Fruit fly (Drosophila melanogaster) whole organism, embryonic: ENCODE data around the gene CG4645.

Experiments
- Atf-2 ChIP-seq: fragments of 200-800 bp; sonication (Bioruptor generic); optimal IDR thresholded peaks from 2 replicates; lab custom pipeline; 2016; ENCODE audit warnings: missing biosample characterization, missing genetic modification characterization
- B-H1 ChIP-seq: fragments of 200-800 bp; sonication (Bioruptor generic); IDR thresholded peaks from 3 replicates; pipeline ENCODE4 v1.3.6; 2022; ENCODE audit warnings: missing biosample characterization, missing genetic modification characterization
- BtbVII ChIP-seq: fragments of 200-800 bp; sonication (Bioruptor generic); optimal IDR thresholded peaks from 3 replicates; lab custom pipeline; 2017; ENCODE audit warnings: missing biosample characterization, mild to moderate bottlenecking, missing genetic modification characterization
- CG10565 ChIP-seq: fragments of 200-800 bp; sonication (Bioruptor generic); optimal IDR thresholded peaks from 3 replicates; lab custom pipeline; 2016; ENCODE audit warnings: missing biosample characterization, mild to moderate bottlenecking, missing genetic modification characterization
- CG10654 ChIP-seq: fragments of 200-800 bp; sonication (Bioruptor generic); optimal IDR thresholded peaks from 2 replicates; lab custom pipeline; 2016; ENCODE audit warnings: missing biosample characterization, missing genetic modification characterization
- CG11093 ChIP-seq: fragments of 200-800 bp; sonication (Bioruptor generic); IDR thresholded peaks from 3 replicates; pipeline ENCODE4 v1.3.6; 2022; ENCODE audit warnings: missing biosample characterization, missing genetic modification characterization
- CG11695 ChIP-seq: fragments of 200-800 bp; sonication (Bioruptor generic); IDR thresholded peaks from 3 replicates; pipeline ENCODE4 v1.3.6; 2022; ENCODE audit warnings: missing biosample characterization, missing genetic modification characterization
- CG12104 ChIP-seq: fragments of 200-800 bp; sonication (Bioruptor generic); optimal IDR thresholded peaks from 3 replicates; lab custom pipeline; 2016; ENCODE audit warnings: missing biosample characterization, missing genetic modification characterization
- CG14441 ChIP-seq: fragments of 200-800 bp; sonication (Bioruptor generic); IDR thresholded peaks from 2 replicates; pipeline ENCODE4 v1.3.6; 2022; ENCODE audit warnings: missing biosample characterization, missing genetic modification characterization
- CG15269 ChIP-seq: fragments of 200-800 bp; sonication (Bioruptor generic); optimal IDR thresholded peaks from 2 replicates; lab custom pipeline; 2018; ENCODE audit warnings: missing biosample characterization, mild to moderate bottlenecking, missing genetic modification characterization, moderate library complexity
- CG15514 ChIP-seq: fragments of 200-800 bp; sonication (Bioruptor generic); optimal IDR thresholded peaks from 3 replicates; lab custom pipeline; 2017; ENCODE audit warnings: missing biosample characterization, missing genetic modification characterization, mild to moderate bottlenecking, moderate library complexity, missing genetic modification reagents
- CG15696 ChIP-seq: fragments of 200-800 bp; sonication (Bioruptor generic); optimal IDR thresholded peaks from 2 replicates; lab custom pipeline; 2019; ENCODE audit warnings: missing biosample characterization, mild to moderate bottlenecking, missing genetic modification characterization, moderate library complexity
- CG17359 ChIP-seq: fragments of 200-800 bp; sonication (Bioruptor generic); optimal IDR thresholded peaks from 3 replicates; lab custom pipeline; 2018; ENCODE audit warnings: missing biosample characterization, mild to moderate bottlenecking, missing genetic modification characterization, moderate library complexity
- CG17361 ChIP-seq: fragments of 200-800 bp; sonication (Bioruptor generic); IDR thresholded peaks from 3 replicates; pipeline ENCODE4 v1.3.6; 2022; ENCODE audit warnings: missing biosample characterization, missing genetic modification characterization
- CG30020 ChIP-seq: fragments of 200-800 bp; optimal IDR thresholded peaks from 2 replicates; lab custom pipeline; 2019; ENCODE audit warnings: missing biosample characterization, mild to moderate bottlenecking, missing genetic modification characterization, moderate library complexity
- CG30403 ChIP-seq: fragments of 200-800 bp; sonication (Bioruptor generic); optimal IDR thresholded peaks from 3 replicates; lab custom pipeline; 2016; ENCODE audit warnings: missing biosample characterization, missing genetic modification characterization
- CG32772 ChIP-seq: fragments of 200-800 bp; sonication (Bioruptor generic); IDR thresholded peaks from 2 replicates; pipeline ENCODE4 v1.3.6; 2022; ENCODE audit warnings: missing biosample characterization, missing genetic modification characterization
- CG3407 ChIP-seq: fragments of 200-800 bp; sonication (Bioruptor generic); optimal IDR thresholded peaks from 2 replicates; lab custom pipeline; 2018; ENCODE audit warnings: missing biosample characterization, mild to moderate bottlenecking, missing genetic modification characterization
- CG34224 ChIP-seq: fragments of 200-800 bp; sonication (Bioruptor generic); IDR thresholded peaks from 3 replicates; pipeline ENCODE4 v1.3.6; 2022; ENCODE audit warnings: missing biosample characterization, missing genetic modification characterization; ENCODE audit not compliant: partially characterized antibody
- CG4360 ChIP-seq: fragments of 200-800 bp; sonication (Bioruptor generic); IDR thresholded peaks from 2 replicates; pipeline ENCODE4 v1.3.6; 2022; ENCODE audit warnings: missing biosample characterization, missing genetic modification characterization
- CG4424 ChIP-seq: fragments of 200-800 bp; sonication (Bioruptor generic); optimal IDR thresholded peaks from 3 replicates; lab custom pipeline; 2016; ENCODE audit warnings: missing biosample characterization, missing genetic modification characterization
- CG5245 ChIP-seq: fragments of 200-800 bp; sonication (Bioruptor generic); optimal IDR thresholded peaks from 3 replicates; lab custom pipeline; 2016; ENCODE audit warnings: missing biosample characterization, missing genetic modification characterization
- CG6272 ChIP-seq: fragments of 200-800 bp; sonication (Bioruptor generic); IDR thresholded peaks from 2 replicates; pipeline ENCODE4 v1.3.6; 2022; ENCODE audit warnings: missing biosample characterization, missing genetic modification characterization
- CG7745 ChIP-seq: fragments of 200-800 bp; sonication (Bioruptor generic); optimal IDR thresholded peaks from 2 replicates; lab custom pipeline; 2018; ENCODE audit warnings: missing biosample characterization, mild to moderate bottlenecking, missing genetic modification characterization, moderate library complexity
- Camta ChIP-seq: fragments of 200-800 bp; sonication (Bioruptor generic); optimal IDR thresholded peaks from 2 replicates; lab custom pipeline; 2016; ENCODE audit warnings: missing biosample characterization, missing genetic modification characterization
- Fer3 ChIP-seq: fragments of 200-800 bp; sonication (Bioruptor generic); optimal IDR thresholded peaks from 2 replicates; lab custom pipeline; 2018; ENCODE audit warnings: missing biosample characterization, mild to moderate bottlenecking, missing genetic modification characterization, moderate library complexity
- H15 ChIP-seq: fragments of 200-800 bp; sonication (Bioruptor generic); IDR thresholded peaks from 3 replicates; pipeline ENCODE4 v1.3.6; 2022; ENCODE audit warnings: missing biosample characterization, missing genetic modification characterization
- H2.0 ChIP-seq: fragments of 200-800 bp; sonication (Bioruptor generic); IDR thresholded peaks from 2 replicates; pipeline ENCODE4 v1.3.6; 2022; ENCODE audit warnings: missing biosample characterization, missing genetic modification characterization
- Mad ChIP-seq: fragments of 200-800 bp; sonication (Bioruptor generic); optimal IDR thresholded peaks from 2 replicates; lab custom pipeline; 2016; ENCODE audit warnings: missing biosample characterization, missing genetic modification characterization
- Optix ChIP-seq: fragments of 200-800 bp; sonication (Bioruptor generic); IDR thresholded peaks from 3 replicates; pipeline ENCODE4 v1.3.6; 2022; ENCODE audit warnings: missing biosample characterization, missing genetic modification characterization
- aop ChIP-seq: fragments of 200-800 bp; sonication (Bioruptor generic); IDR thresholded peaks from 2 replicates; pipeline ENCODE4 v1.3.6; 2022; ENCODE audit warnings: missing biosample characterization, missing genetic modification characterization
- bcd ChIP-seq: fragments of 200-800 bp; sonication (Bioruptor generic); optimal IDR thresholded peaks from 2 replicates; lab custom pipeline; 2017; ENCODE audit warnings: missing biosample characterization, mild to moderate bottlenecking, missing genetic modification characterization
- cad ChIP-seq: fragments of >200 bp; optimal IDR thresholded peaks from 2 replicates; lab custom pipeline; 2017; ENCODE audit warnings: missing biosample characterization, missing genetic modification characterization
- cato ChIP-seq: fragments of 200-800 bp; sonication (Bioruptor generic); optimal IDR thresholded peaks from 2 replicates; lab custom pipeline; 2016; ENCODE audit warnings: missing biosample characterization, missing genetic modification characterization, borderline replicate concordance
- chm ChIP-seq: fragments of 200-800 bp; sonication (Bioruptor generic); IDR thresholded peaks from 2 replicates; pipeline ENCODE4 v1.3.6; 2022; ENCODE audit warnings: missing biosample characterization, missing genetic modification characterization
- crol ChIP-seq: fragments of 200-800 bp; sonication (Bioruptor generic); IDR thresholded peaks from 2 replicates; pipeline ENCODE4 v1.3.6; 2022; ENCODE audit warnings: missing biosample characterization, missing genetic modification characterization
- fd96Cb ChIP-seq: fragments of 200-800 bp; sonication (Bioruptor generic); optimal IDR thresholded peaks from 2 replicates; lab custom pipeline; 2018; ENCODE audit warnings: missing biosample characterization, mild to moderate bottlenecking, missing genetic modification characterization, moderate library complexity
- her ChIP-seq: fragments of 200-800 bp; sonication (Bioruptor generic); optimal IDR thresholded peaks from 2 replicates; lab custom pipeline; 2016; ENCODE audit warnings: missing biosample characterization, missing genetic modification characterization
- ind ChIP-seq: fragments of 200-800 bp; sonication (Bioruptor generic); optimal IDR thresholded peaks from 3 replicates; lab custom pipeline; 2016; ENCODE audit warnings: missing biosample characterization, missing genetic modification characterization
- insv ChIP-seq, 2 experiments: fragments of 200-800 bp; sonication (Bioruptor generic); optimal IDR thresholded peaks; 3 replicates each; lab custom pipeline; 2016 to 2018; ENCODE audit warnings: missing biosample characterization in 2 of 2, missing genetic modification characterization in 2 of 2
- klu ChIP-seq: fragments of 200-800 bp; sonication (Bioruptor generic); IDR thresholded peaks from 2 replicates; pipeline ENCODE4 v1.3.6; 2022; ENCODE audit warnings: missing biosample characterization, missing genetic modification characterization
- org-1 ChIP-seq: fragments of 200-800 bp; sonication (Bioruptor generic); optimal IDR thresholded peaks from 2 replicates; lab custom pipeline; 2017; ENCODE audit warnings: missing biosample characterization, missing genetic modification characterization
- pan ChIP-seq, 4 experiments: fragments of >200 bp in 3 of 4; fragments of 200-800 bp in 1 of 4; sonication (Bioruptor generic) in 1 of 4; optimal IDR thresholded peaks in 3 of 4; IDR thresholded peaks in 1 of 4; 2 replicates each; pipeline versions ENCODE4 v1.3.6 to Lab custom; 2017 to 2022; ENCODE audit warnings: missing biosample characterization in 2 of 4, missing genetic modification characterization in 2 of 4, mixed read lengths in 1 of 4
- salm ChIP-seq: fragments of 200-800 bp; sonication (Bioruptor generic); optimal IDR thresholded peaks from 2 replicates; lab custom pipeline; 2018; ENCODE audit warnings: missing biosample characterization, mild to moderate bottlenecking, missing genetic modification characterization
- schlank ChIP-seq: fragments of 200-800 bp; sonication (Bioruptor generic); optimal IDR thresholded peaks from 2 replicates; lab custom pipeline; 2018; ENCODE audit warnings: missing biosample characterization, mild to moderate bottlenecking, missing genetic modification characterization
- tna ChIP-seq: fragments of 200-800 bp; sonication (Bioruptor generic); IDR thresholded peaks from 2 replicates; pipeline ENCODE4 v1.3.6; 2022; ENCODE audit warnings: missing biosample characterization, missing genetic modification characterization; ENCODE audit not compliant: partially characterized antibody
- twi ChIP-seq: fragments of 200-800 bp; optimal IDR thresholded peaks from 2 replicates; lab custom pipeline; 2019; ENCODE audit warnings: missing biosample characterization, mild to moderate bottlenecking, missing genetic modification characterization, moderate library complexity
- unpg ChIP-seq: fragments of 200-800 bp; sonication (Bioruptor generic); optimal IDR thresholded peaks from 3 replicates; lab custom pipeline; 2018; ENCODE audit warnings: missing biosample characterization, mild to moderate bottlenecking, missing genetic modification characterization, moderate library complexity
- yki ChIP-seq: fragments of >200 bp; optimal IDR thresholded peaks from 3 replicates; lab custom pipeline; 2018
- zen2 ChIP-seq: fragments of 200-800 bp; sonication (Bioruptor generic); IDR thresholded peaks from 3 replicates; pipeline ENCODE4 v1.3.6; 2022; ENCODE audit warnings: missing biosample characterization, missing genetic modification characterization; ENCODE audit not compliant: partially characterized antibody

Gene CG4645

dm6 chrX:12937825-12938520, 28.2 kb downstream of the CG4645 start (continued):
- peak in 1 of 2 experiments; percentile 45 for TF ChIP-seq insv (GFP tag; optimal IDR thresholded peaks at IDR 0.05; lab: Kevin White, UChicago)
- peak; percentile 46; the same call in 1 of the 2 replicates for TF ChIP-seq crol (GFP tag; lab: Robert Waterston, UW)
- TF ChIP-seq CG17361 (GFP tag; lab: Robert Waterston, UW), result peak; percentile 56
- TF ChIP-seq twi (tag; lab: Kevin White, UChicago), result no peak
- TF ChIP-seq CG17359 (tag; lab: Kevin White, UChicago), result peak; percentile 66
- TF ChIP-seq her (GFP tag; lab: Kevin White, UChicago), result no peak
- no peak for TF ChIP-seq aop (GFP tag; lab: Robert Waterston, UW)
- TF ChIP-seq BtbVII (GFP tag; lab: Kevin White, UChicago), result no peak
- no peak for TF ChIP-seq Optix (GFP tag; lab: Robert Waterston, UW)
- TF ChIP-seq yki (lab: Kevin White, UChicago), result peak; percentile 54
- TF ChIP-seq CG34224 (GFP tag; lab: Robert Waterston, UW), result no peak
- no peak for TF ChIP-seq Mad (GFP tag; lab: Kevin White, UChicago)
- TF ChIP-seq schlank (tag; lab: Kevin White, UChicago), result no peak
- TF ChIP-seq H2.0 (GFP tag; lab: Robert Waterston, UW), result no peak
- TF ChIP-seq chm, result no peak
- peak; percentile 61 for TF ChIP-seq CG15269 (tag; lab: Kevin White, UChicago)
- 0 out of 2 replicates have a peak, but pooled peaks have one; percentile 15 for TF ChIP-seq CG32772 (GFP tag; lab: Robert Waterston, UW)
- TF ChIP-seq Atf-2 (GFP tag; lab: Kevin White, UChicago), result no peak
- peak; percentile 34 for TF ChIP-seq bcd (GFP tag; lab: Kevin White, UChicago)
- no peak for TF ChIP-seq Camta (GFP tag; lab: Kevin White, UChicago)
- peak; percentile 29 for TF ChIP-seq CG30403 (GFP tag; lab: Kevin White, UChicago)
- TF ChIP-seq ind (GFP tag; lab: Kevin White, UChicago), result no peak
- TF ChIP-seq Fer3, result peak; percentile 49
- TF ChIP-seq zen2 (GFP tag; lab: Robert Waterston, UW), result no peak
- no peak for TF ChIP-seq cato (GFP tag; lab: Kevin White, UChicago)
- no peak for TF ChIP-seq CG10654 (GFP tag; lab: Kevin White, UChicago)
- no peak for TF ChIP-seq CG4424
- 0 out of 2 replicates have a peak, but pooled peaks have one; percentile 17 for TF ChIP-seq klu
- TF ChIP-seq CG4360, result no peak
- no peak for TF ChIP-seq CG12104
- TF ChIP-seq CG15514, result peak; percentile 23
- TF ChIP-seq CG3407 (GFP tag; lab: Kevin White, UChicago), result no peak
- peak; percentile 55 for TF ChIP-seq fd96Cb (tag; lab: Kevin White, UChicago)
- no peak for TF ChIP-seq CG10565 (GFP tag; lab: Kevin White, UChicago)
- TF ChIP-seq CG14441, result no peak
- peak; percentile 44 for TF ChIP-seq unpg (GFP tag; lab: Kevin White, UChicago)
- TF ChIP-seq H15 (GFP tag; lab: Robert Waterston, UW), result no peak
- peak; percentile 6 for TF ChIP-seq org-1 (GFP tag; lab: Kevin White, UChicago)
- no peak for TF ChIP-seq CG6272
- TF ChIP-seq salm (tag; lab: Kevin White, UChicago), result no peak
- no peak; the same call in 2 of the 3 replicates for TF ChIP-seq B-H1 (GFP tag; lab: Robert Waterston, UW)
- no peak for TF ChIP-seq cad (GFP tag; lab: Kevin White, UChicago)
- TF ChIP-seq CG7745, result no peak
- no peak for TF ChIP-seq CG5245
- TF ChIP-seq CG30020 (tag; lab: Kevin White, UChicago), result no peak
- TF ChIP-seq CG15696, result no peak
- no peak for TF ChIP-seq tna (GFP tag; lab: Robert Waterston, UW)
- no peak for TF ChIP-seq CG11093
- 0 out of 3 replicates have a peak, but pooled peaks have one; percentile 19 for TF ChIP-seq CG11695 (GFP tag; lab: Robert Waterston, UW)
- no peak for TF ChIP-seq pan (optimal IDR thresholded peaks at IDR 0.05; lab: Kevin White, UChicago)
- no peak for TF ChIP-seq pan (GFP tag; optimal IDR thresholded peaks at IDR 0.05 in 1 of 2, IDR thresholded peaks at IDR 0.05 in 1 of 2)
